Fruit fly (Drosophila melanogaster): ENCODE measurements around the gene CG18558.

The CG18558 gene

DNA sequence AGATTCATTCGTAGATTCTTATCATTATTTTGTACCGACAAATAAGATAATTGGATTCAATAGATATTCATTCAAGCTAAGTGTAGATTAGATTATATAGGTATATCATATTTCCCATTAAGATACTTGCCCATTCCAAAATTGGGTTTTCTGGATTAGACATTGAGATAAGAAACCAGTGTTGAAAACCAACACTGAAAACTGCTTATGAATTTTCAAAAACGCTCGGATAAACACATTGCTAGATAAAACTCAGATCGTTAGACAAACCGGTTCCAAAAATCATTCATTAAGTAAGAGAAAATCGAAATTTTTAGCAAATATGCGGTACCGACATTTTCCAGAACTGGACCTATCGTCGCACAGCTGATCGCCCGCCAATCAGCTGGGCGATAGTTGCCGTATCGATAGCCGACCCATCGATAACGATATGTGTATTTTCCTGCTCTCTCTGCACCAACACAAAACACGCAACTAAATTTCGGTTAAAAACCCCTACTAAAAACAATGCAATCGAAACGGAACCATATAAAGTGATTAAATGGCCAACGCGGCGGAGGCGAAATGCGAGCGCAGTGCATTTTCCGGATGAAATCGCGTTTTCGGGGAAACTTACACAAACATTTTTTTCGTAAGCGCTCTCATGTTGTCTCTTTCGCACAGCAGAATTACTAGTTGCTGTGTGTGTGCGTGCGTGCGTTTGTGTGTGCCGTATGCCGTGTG is 41.4 kb upstream of the CG18558 start, which contains the start of the genes NTPase and lilli (continued):
- TF ChIP-seq sr (GFP tag; IDR thresholded peaks at IDR 0.05) (no peak; the same call in 2 of the 3 replicates), CG12236 (GFP tag; optimal IDR thresholded peaks at IDR 0.05) (peak; percentile 67), CG6689 (GFP tag; IDR thresholded peaks at IDR 0.05) (0 out of 2 replicates have a peak, but pooled peaks have one; percentile 28), gsb (GFP tag; IDR thresholded peaks at IDR 0.05) (no peak; the same call in 1 of the 2 replicates), CG2875 (GFP tag; optimal IDR thresholded peaks at IDR 0.05) (no peak), cato (GFP tag; optimal IDR thresholded peaks at IDR 0.05; ENCODE audit: borderline replicate concordance) (no peak), CG9609 (GFP tag; optimal IDR thresholded peaks at IDR 0.05) (peak; percentile 76), mld (GFP tag; IDR thresholded peaks at IDR 0.05; ENCODE audit: partially characterized antibody) (peak; percentile 85), crol (GFP tag; IDR thresholded peaks at IDR 0.05) (0 out of 2 replicates have a peak, but pooled peaks have one; percentile 12), repo (GFP tag; optimal IDR thresholded peaks at IDR 0.05) (peak; percentile 64), CG15479 (GFP tag; optimal IDR thresholded peaks at IDR 0.05) (peak; percentile 50), CG9727 (GFP tag; optimal IDR thresholded peaks at IDR 0.05) (peak; percentile 49), ATbp (GFP tag; optimal IDR thresholded peaks at IDR 0.05) (no peak), CG3838 (GFP tag; optimal IDR thresholded peaks at IDR 0.05) (no peak), CG11560 (tag; IDR thresholded peaks at IDR 0.05) (no peak), CG2678 (tag; optimal IDR thresholded peaks at IDR 0.05) (no peak), CG4854 (GFP tag; optimal IDR thresholded peaks at IDR 0.05) (peak; percentile 72), CG16863 (GFP tag; optimal IDR thresholded peaks at IDR 0.05) (peak; percentile 59), lmd (GFP tag; IDR thresholded peaks at IDR 0.05) (peak; percentile 40; the same call in 1 of the 2 replicates), row (GFP tag; IDR thresholded peaks at IDR 0.05) (peak; percentile 30; the same call in 2 of the 3 replicates), B-H1 (GFP tag; IDR thresholded peaks at IDR 0.05) (peak; percentile 14; the same call in 1 of the 3 replicates), peb (GFP tag; IDR thresholded peaks at IDR 0.05) (no peak), grau (tag; optimal IDR thresholded peaks at IDR 0.05) (no peak), Trl (optimal IDR thresholded peaks at IDR 0.05) (no peak), Trl (GFP tag; optimal IDR thresholded peaks at IDR 0.05) (peak; percentile 85), CG7372 (GFP tag; IDR thresholded peaks at IDR 0.05) (no peak), CG10209 (GFP tag; optimal IDR thresholded peaks at IDR 0.05) (peak; percentile 59), Sin3A (optimal IDR thresholded peaks at IDR 0.05) (peak; percentile 92), phol (tag; optimal IDR thresholded peaks at IDR 0.05) (peak; percentile 38), CG14014 (GFP tag; IDR thresholded peaks at IDR 0.05) (peak; percentile 44; the same call in 1 of the 2 replicates), CG15269 (tag; optimal IDR thresholded peaks at IDR 0.05) (no peak), otp (GFP tag; IDR thresholded peaks at IDR 0.05) (no peak), pb (GFP tag; optimal IDR thresholded peaks at IDR 0.05) (peak; percentile 64), CG2116 (GFP tag; optimal IDR thresholded peaks at IDR 0.05) (peak; percentile 70), ci (GFP tag; IDR thresholded peaks at IDR 0.05) (peak; percentile 79), CG34376 (GFP tag; optimal IDR thresholded peaks at IDR 0.05) (no peak), CG10274 (GFP tag; optimal IDR thresholded peaks at IDR 0.05) (no peak), CG13287 (GFP tag; IDR thresholded peaks at IDR 0.05; ENCODE audit: partially characterized antibody) (peak; percentile 92), H15 (GFP tag; IDR thresholded peaks at IDR 0.05) (no peak), CG6175 (GFP tag; IDR thresholded peaks at IDR 0.05) (0 out of 3 replicates have a peak, but pooled peaks have one; percentile 19), BEAF-32 (GFP tag; optimal IDR thresholded peaks at IDR 0.05) (peak; percentile 94), yki (optimal IDR thresholded peaks at IDR 0.05) (no peak), dimm (GFP tag; IDR thresholded peaks at IDR 0.05) (no peak), ato (GFP tag; IDR thresholded peaks at IDR 0.05; ENCODE audit: partially characterized antibody) (peak; percentile 88), CG15696 (tag; optimal IDR thresholded peaks at IDR 0.05) (no peak), Bdp1 (GFP tag; optimal IDR thresholded peaks at IDR 0.05) (peak; percentile 48), CG1603 (tag; optimal IDR thresholded peaks at IDR 0.05) (peak; percentile 57), tap (tag; optimal IDR thresholded peaks at IDR 0.05) (no peak), Myb (GFP tag; optimal IDR thresholded peaks at IDR 0.05) (peak; percentile 53), D19B (GFP tag; optimal IDR thresholded peaks at IDR 0.05) (no peak)
